Worm (Caenorhabditis elegans) whole organism, L2 larva: ENCODE results near the gene cut-1.

Experiments
- aly-2 ChIP-seq: fragments of 150-350 bp; optimal IDR thresholded peaks from 2 replicates; lab custom pipeline; 2014; ENCODE audit warnings: missing biosample characterization, missing genetic modification characterization
- blmp-1 ChIP-seq: sonication (generic microtip); optimal IDR thresholded peaks from 2 replicates; lab custom pipeline; 2017; ENCODE audit warnings: missing genetic modification characterization, mild to moderate bottlenecking, missing compliant biosample characterization, antibody characterized with exemption, moderate library complexity; ENCODE audit not compliant: insufficient read depth
- egl-27 ChIP-seq: sonication (generic microtip); optimal IDR thresholded peaks from 3 replicates; lab custom pipeline; 2017; ENCODE audit warnings: missing biosample characterization, missing genetic modification reagents, missing genetic modification characterization
- mdl-1 ChIP-seq, 2 experiments: fragments of 150-350 bp in 1 of 2; sonication (generic microtip) in 1 of 2; optimal IDR thresholded peaks; 2 replicates each; lab custom pipeline; 2017; ENCODE audit warnings: missing biosample characterization in 2 of 2, missing genetic modification characterization in 2 of 2
- nhr-11 ChIP-seq: fragments of 150-350 bp; optimal IDR thresholded peaks from 2 replicates; lab custom pipeline; 2014; ENCODE audit warnings: missing biosample characterization, missing genetic modification characterization
- nhr-12 ChIP-seq: fragments of 150-350 bp; optimal IDR thresholded peaks from 2 replicates; lab custom pipeline; 2014; ENCODE audit warnings: missing biosample characterization, missing genetic modification characterization
- nhr-237 ChIP-seq: fragments of 150-350 bp; optimal IDR thresholded peaks from 2 replicates; lab custom pipeline; 2014; ENCODE audit warnings: missing biosample characterization, missing genetic modification characterization
- nhr-77 ChIP-seq: fragments of 150-350 bp; optimal IDR thresholded peaks from 2 replicates; lab custom pipeline; 2014; ENCODE audit warnings: missing biosample characterization, missing genetic modification characterization
- snpc-4 ChIP-seq: fragments of 150-350 bp; optimal IDR thresholded peaks from 2 replicates; lab custom pipeline; 2014; ENCODE audit warnings: missing biosample characterization, missing genetic modification characterization

DNA sequence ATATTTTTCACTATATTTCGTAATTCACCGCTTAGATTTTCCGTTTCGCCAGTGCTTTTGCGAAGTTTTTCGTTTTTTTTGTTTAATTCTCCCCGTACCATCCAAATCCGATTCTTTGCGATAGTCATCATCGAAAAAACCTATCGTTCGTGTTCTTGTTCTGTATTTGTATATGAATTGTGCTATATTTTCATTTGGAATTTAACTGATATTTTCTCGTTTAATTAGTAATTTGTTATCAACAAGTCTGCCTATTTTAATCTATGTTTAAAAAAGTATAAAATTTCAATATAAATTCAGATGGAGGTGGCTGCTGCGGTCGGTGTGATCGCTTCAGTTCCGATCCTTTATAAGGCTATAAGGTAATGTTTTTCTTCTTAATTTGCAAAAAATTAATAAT is 33.7 kb downstream of the cut-1 start, which contains the start of gene samp-1:
- no peak for TF ChIP-seq nhr-77 (tag; lab: Kevin White, UChicago)
- no peak for TF ChIP-seq nhr-12 (tag; lab: Kevin White, UChicago)
- TF ChIP-seq nhr-237 (tag; lab: Kevin White, UChicago) = no peak
- TF ChIP-seq mdl-1 (tag; optimal IDR thresholded peaks at IDR 0.05; lab: Kevin White, UChicago) = no peak
- TF ChIP-seq blmp-1 = no peak
- TF ChIP-seq egl-27 = no peak
- no peak for TF ChIP-seq snpc-4 (tag; lab: Kevin White, UChicago)
- no peak for TF ChIP-seq nhr-11 (tag; lab: Kevin White, UChicago)
- TF ChIP-seq aly-2 = no peak
